Fruit fly (Drosophila melanogaster) whole organism, prepupa: ENCODE results near the gene strat.

ENCODE experiments used
- CG8632 ChIP-seq: fragments of 200-800 bp; sonication (Bioruptor generic); optimal IDR thresholded peaks from 3 replicates; lab custom pipeline; 2016; ENCODE audit warnings: missing biosample characterization, missing genetic modification characterization
- Eip78C ChIP-seq: fragments of 200-800 bp; sonication (Bioruptor generic); peaks from one replicate; lab custom pipeline; 2016; ENCODE audit warnings: missing biosample characterization, missing genetic modification characterization
- svp ChIP-seq: fragments of 200-800 bp; sonication (Bioruptor generic); peaks from one replicate; lab custom pipeline; 2016; ENCODE audit warnings: missing biosample characterization, missing genetic modification characterization

- TF ChIP-seq svp (GFP tag; lab: Kevin White, UChicago) = no peak
- no peak for TF ChIP-seq Eip78C (GFP tag; lab: Kevin White, UChicago)
- TF ChIP-seq CG8632 (GFP tag; lab: Kevin White, UChicago) = no peak
Measured at dm6 chr2L:8302766-8303479, 17.2 kb upstream of the strat start, which contains the start of the genes wol and Scgalpha.
